Worm (Caenorhabditis elegans) whole organism, mixed stage, embryonic: ENCODE measurements around the gene ptr-5.
"Not testable (repeated sequence)": the region's sequence is repeated elsewhere in the genome, so short reads cannot be mapped to it uniquely, and the experiment has no call there.

Experiments
- ceh-83 ChIP-seq: fragments of 200-800 bp; sonication (Bioruptor generic); optimal IDR thresholded peaks from 2 replicates; lab custom pipeline; 2018; ENCODE audit warnings: mild to moderate bottlenecking, missing genetic modification characterization, missing compliant biosample characterization
- elt-3 ChIP-seq: fragments of 150-350 bp; optimal IDR thresholded peaks from 2 replicates; lab custom pipeline; 2014; ENCODE audit warnings: missing biosample characterization, missing genetic modification characterization
- flh-1 ChIP-seq: fragments of 200-800 bp; sonication (Bioruptor generic); optimal IDR thresholded peaks from 2 replicates; lab custom pipeline; 2018; ENCODE audit warnings: mild to moderate bottlenecking, missing genetic modification characterization, moderate library complexity, missing compliant biosample characterization
- hlh-1 ChIP-seq: fragments of 150-350 bp; optimal IDR thresholded peaks from 2 replicates; lab custom pipeline; 2014; ENCODE audit warnings: missing biosample characterization, missing genetic modification reagents, missing genetic modification characterization
- lin-13 ChIP-seq: fragments of 150-350 bp; optimal IDR thresholded peaks from 2 replicates; lab custom pipeline; 2014; ENCODE audit warnings: missing biosample characterization, missing genetic modification characterization
- nhr-237 ChIP-seq: fragments of 150-350 bp; optimal IDR thresholded peaks from 2 replicates; lab custom pipeline; 2014; ENCODE audit warnings: missing biosample characterization, missing genetic modification characterization
- nhr-28 ChIP-seq: fragments of 150-350 bp; optimal IDR thresholded peaks from 2 replicates; lab custom pipeline; 2014; ENCODE audit warnings: missing biosample characterization, missing genetic modification characterization

DNA sequence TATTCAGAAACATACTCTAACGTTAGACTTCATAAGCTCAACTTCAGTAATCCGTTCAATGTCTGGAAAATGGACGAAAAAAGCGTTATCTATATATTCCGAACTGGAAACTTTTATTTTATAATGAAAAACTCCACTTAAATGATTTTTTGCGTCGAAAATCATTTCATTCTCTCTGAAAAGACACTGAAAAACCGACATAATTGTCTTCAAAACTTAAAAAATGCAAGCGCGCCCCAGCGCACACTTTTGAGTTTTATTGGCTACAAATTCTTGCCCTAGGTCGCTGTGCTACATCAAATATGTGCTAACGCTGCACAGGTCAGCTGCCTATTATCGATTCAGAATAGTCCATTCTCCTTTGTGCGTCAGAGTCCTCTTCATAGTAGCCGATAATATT lies 13.5 kb upstream of the ptr-5 start, which contains the start of gene C33E10.1:
- TF ChIP-seq nhr-28 (tag; lab: Kevin White, UChicago); flh-1 (GFP tag; lab: Kevin White, UChicago); ceh-83 (GFP tag; lab: Kevin White, UChicago); hlh-1 (tag; lab: Kevin White, UChicago); lin-13 (tag; lab: Kevin White, UChicago); nhr-237 (tag; lab: Kevin White, UChicago); elt-3: not testable (repeated sequence)
